Worm (Caenorhabditis elegans) whole organism, young adult: ENCODE results near the gene F21C10.13.
A peak's percentile ranks its signal among the peaks of the same experiment; 100 is the strongest.

Experiments
- B0336.3 ChIP-seq: fragments of 200-800 bp; sonication (Bioruptor generic); IDR thresholded peaks from 2 replicates; pipeline ENCODE4 v1.3.6; 2022; ENCODE audit warnings: missing genetic modification characterization, missing compliant biosample characterization
- C06A6.2 ChIP-seq: fragments of 200-800 bp; sonication (Bioruptor generic); conservative IDR thresholded peaks from 2 replicates; pipeline ENCODE4 v1.3.6; 2022; ENCODE audit warnings: missing genetic modification characterization, missing compliant biosample characterization
- F10E7.11 ChIP-seq: sonication (generic microtip); optimal IDR thresholded peaks from 2 replicates; lab custom pipeline; 2017; ENCODE audit warnings: mild to moderate bottlenecking, missing genetic modification characterization, moderate library complexity, missing compliant biosample characterization
- F22D6.2 ChIP-seq: sonication (generic microtip); optimal IDR thresholded peaks from 2 replicates; lab custom pipeline; 2016; ENCODE audit warnings: mild to moderate bottlenecking, missing genetic modification characterization, missing compliant biosample characterization
- K11D2.4 ChIP-seq: fragments of 200-800 bp; sonication (Bioruptor generic); IDR thresholded peaks from 2 replicates; pipeline ENCODE4 v1.3.6; 2022; ENCODE audit warnings: missing genetic modification reagents, missing genetic modification characterization, missing compliant biosample characterization
- T07F8.4 ChIP-seq: sonication (generic microtip); optimal IDR thresholded peaks from 2 replicates; lab custom pipeline; 2016; ENCODE audit warnings: mild to moderate bottlenecking, missing genetic modification characterization, moderate library complexity, missing compliant biosample characterization
- Y53F4B.3 ChIP-seq: fragments of 200-800 bp; sonication (Bioruptor generic); IDR thresholded peaks from 2 replicates; pipeline ENCODE4 v1.3.6; 2022; ENCODE audit warnings: missing genetic modification reagents, missing genetic modification characterization, missing compliant biosample characterization
- Y53G8AR.9 ChIP-seq: fragments of 200-800 bp; sonication (Bioruptor generic); conservative IDR thresholded peaks from 2 replicates; pipeline ENCODE4 v1.3.6; 2022; ENCODE audit warnings: missing genetic modification reagents, missing genetic modification characterization, missing compliant biosample characterization
- Y67H2A.10 ChIP-seq: fragments of 200-800 bp; sonication (Bioruptor generic); conservative IDR thresholded peaks from 2 replicates; pipeline ENCODE4 v1.3.6; 2022; ENCODE audit warnings: missing genetic modification reagents, missing genetic modification characterization, missing compliant biosample characterization
- Y79H2A.3 ChIP-seq: fragments of 200-800 bp; sonication (Bioruptor generic); conservative IDR thresholded peaks from 2 replicates; pipeline ENCODE4 v1.3.6; 2022; ENCODE audit warnings: missing genetic modification reagents, missing genetic modification characterization, missing compliant biosample characterization
- Y95B8A.8 ChIP-seq: fragments of 200-800 bp; sonication (Bioruptor generic); IDR thresholded peaks from 2 replicates; pipeline ENCODE4 v1.3.6; 2022; ENCODE audit warnings: missing genetic modification reagents, missing genetic modification characterization, missing compliant biosample characterization
- akir-1 ChIP-seq: fragments of 200-800 bp; sonication (Bioruptor generic); optimal IDR thresholded peaks from 2 replicates; lab custom pipeline; 2018; ENCODE audit warnings: mild to moderate bottlenecking, missing genetic modification characterization, moderate library complexity, missing compliant biosample characterization
- ama-1 ChIP-seq, 3 experiments: fragments of 150-350 bp in 1 of 3; sonication (generic microtip) in 2 of 3; optimal IDR thresholded peaks; 2 replicates each; lab custom pipeline; 2014 to 2018; ENCODE audit warnings: missing biosample characterization in 2 of 3, missing genetic modification characterization in 2 of 3, missing genetic modification reagents in 2 of 3
- aptf-2 ChIP-seq: fragments of 200-800 bp; sonication (Bioruptor generic); conservative IDR thresholded peaks from 2 replicates; pipeline ENCODE4 v1.3.6; 2022; ENCODE audit warnings: missing genetic modification reagents, missing genetic modification characterization, missing compliant biosample characterization
- bed-2 ChIP-seq: fragments of 200-800 bp; sonication (Bioruptor generic); IDR thresholded peaks from 2 replicates; pipeline ENCODE4 v1.3.6; 2022; ENCODE audit warnings: missing genetic modification reagents, missing genetic modification characterization, missing compliant biosample characterization
- cebp-2 ChIP-seq: fragments of 200-800 bp; sonication (Bioruptor generic); IDR thresholded peaks from 2 replicates; pipeline ENCODE4 v1.3.6; 2022; ENCODE audit warnings: missing genetic modification characterization, missing compliant biosample characterization
- ceh-40 ChIP-seq: fragments of 200-800 bp; sonication (Bioruptor generic); IDR thresholded peaks from 2 replicates; pipeline ENCODE4 v1.3.6; 2022; ENCODE audit warnings: missing genetic modification characterization, missing compliant biosample characterization
- ceh-58 ChIP-seq: fragments of 200-800 bp; sonication (Bioruptor generic); IDR thresholded peaks from 2 replicates; pipeline ENCODE4 v1.3.6; 2022; ENCODE audit warnings: missing genetic modification characterization, missing compliant biosample characterization
- chd-7 ChIP-seq: sonication (generic microtip); optimal IDR thresholded peaks from 2 replicates; lab custom pipeline; 2016; ENCODE audit warnings: mild to moderate bottlenecking, missing genetic modification characterization, moderate library complexity, missing compliant biosample characterization
- dpl-1 ChIP-seq: fragments of 150-350 bp; optimal IDR thresholded peaks from 2 replicates; lab custom pipeline; 2014; ENCODE audit warnings: missing biosample characterization, missing genetic modification reagents, missing genetic modification characterization
- efl-1 ChIP-seq: fragments of 150-350 bp; optimal IDR thresholded peaks from 2 replicates; lab custom pipeline; 2014; ENCODE audit warnings: missing biosample characterization, missing genetic modification reagents, missing genetic modification characterization
- ekl-4 ChIP-seq: fragments of 200-800 bp; sonication (Bioruptor generic); IDR thresholded peaks from 2 replicates; pipeline ENCODE4 v1.3.6; 2022; ENCODE audit warnings: missing genetic modification reagents, missing genetic modification characterization, missing compliant biosample characterization
- fkh-3 ChIP-seq: sonication (generic microtip); optimal IDR thresholded peaks from 2 replicates; lab custom pipeline; 2016; ENCODE audit warnings: mild to moderate bottlenecking, missing genetic modification characterization, missing compliant biosample characterization
- him-1 ChIP-seq: sonication (generic microtip); optimal IDR thresholded peaks from 2 replicates; lab custom pipeline; 2016; ENCODE audit warnings: missing genotype, missing genetic modification reagents, missing genetic modification characterization, missing compliant biosample characterization
- hlh-12 ChIP-seq: sonication (generic microtip); optimal IDR thresholded peaks from 2 replicates; lab custom pipeline; 2016; ENCODE audit warnings: missing genetic modification characterization, missing compliant biosample characterization
- hmg-1.2 ChIP-seq: fragments of 200-800 bp; sonication (Bioruptor generic); IDR thresholded peaks from 2 replicates; pipeline ENCODE4 v1.3.6; 2022; ENCODE audit warnings: missing genetic modification reagents, missing genetic modification characterization, missing compliant biosample characterization
- hmg-20 ChIP-seq: fragments of 200-800 bp; sonication (Bioruptor generic); IDR thresholded peaks from 2 replicates; pipeline ENCODE4 v1.3.6; 2022; ENCODE audit warnings: missing genetic modification reagents, missing genetic modification characterization, missing compliant biosample characterization
- lag-1 ChIP-seq: fragments of 200-800 bp; sonication (Bioruptor generic); IDR thresholded peaks from 2 replicates; pipeline ENCODE4 v1.3.6; 2022; ENCODE audit warnings: missing genetic modification reagents, missing genetic modification characterization, missing compliant biosample characterization
- let-526 ChIP-seq: fragments of 200-800 bp; sonication (Bioruptor generic); IDR thresholded peaks from 2 replicates; pipeline ENCODE4 v1.3.6; 2022; ENCODE audit warnings: missing genetic modification reagents, missing genetic modification characterization, missing compliant biosample characterization
- let-607 ChIP-seq, 2 experiments: fragments of 200-800 bp in 1 of 2; sonication (Bioruptor generic) in 1 of 2; sonication (generic microtip) in 1 of 2; optimal IDR thresholded peaks; 2 replicates each; lab custom pipeline; 2016 to 2018; ENCODE audit warnings: mild to moderate bottlenecking in 2 of 2, missing compliant biosample characterization in 2 of 2, missing genetic modification characterization in 2 of 2, moderate library complexity in 2 of 2, missing genotype in 1 of 2
- lin-26 ChIP-seq: fragments of 200-800 bp; sonication (Bioruptor generic); IDR thresholded peaks from 2 replicates; pipeline ENCODE4 v1.3.6; 2022; ENCODE audit warnings: missing genetic modification reagents, missing genetic modification characterization, missing compliant biosample characterization
- lsl-1 ChIP-seq: fragments of 200-800 bp; sonication (Bioruptor generic); optimal IDR thresholded peaks from 2 replicates; lab custom pipeline; 2018; ENCODE audit warnings: mild to moderate bottlenecking, missing genetic modification characterization, moderate library complexity, missing compliant biosample characterization
- madf-10 ChIP-seq: sonication (generic microtip); optimal IDR thresholded peaks from 2 replicates; lab custom pipeline; 2016; ENCODE audit warnings: mild to moderate bottlenecking, missing genetic modification characterization, missing compliant biosample characterization
- madf-3 ChIP-seq: fragments of 200-800 bp; sonication (Bioruptor generic); IDR thresholded peaks from 2 replicates; pipeline ENCODE4 v1.3.6; 2022; ENCODE audit warnings: missing genetic modification reagents, missing genetic modification characterization, missing compliant biosample characterization
- madf-6 ChIP-seq: fragments of 200-800 bp; sonication (Bioruptor generic); IDR thresholded peaks from 2 replicates; pipeline ENCODE4 v1.3.6; 2022; ENCODE audit warnings: missing genetic modification reagents, missing genetic modification characterization, missing compliant biosample characterization
- mxl-1 ChIP-seq: sonication (generic microtip); optimal IDR thresholded peaks from 2 replicates; lab custom pipeline; 2016; ENCODE audit warnings: missing genetic modification characterization, missing compliant biosample characterization
- nfyb-1 ChIP-seq: fragments of 200-800 bp; sonication (Bioruptor generic); IDR thresholded peaks from 2 replicates; pipeline ENCODE4 v1.3.6; 2022; ENCODE audit warnings: missing genetic modification reagents, missing genetic modification characterization, missing compliant biosample characterization
- nhr-80 ChIP-seq: sonication (generic microtip); optimal IDR thresholded peaks from 2 replicates; lab custom pipeline; 2016; ENCODE audit warnings: missing genetic modification characterization, missing compliant biosample characterization
- pbrm-1 ChIP-seq: fragments of 200-800 bp; sonication (Bioruptor generic); IDR thresholded peaks from 2 replicates; pipeline ENCODE4 v1.3.6; 2022; ENCODE audit warnings: missing genetic modification reagents, missing genetic modification characterization, missing compliant biosample characterization
- repo-1 ChIP-seq: sonication (generic microtip); optimal IDR thresholded peaks from 2 replicates; lab custom pipeline; 2017; ENCODE audit warnings: mild to moderate bottlenecking, missing genetic modification characterization, missing compliant biosample characterization
- rpc-1 ChIP-seq, 2 experiments: fragments of 150-350 bp in 1 of 2; sonication (generic microtip) in 1 of 2; optimal IDR thresholded peaks; 2 replicates each; lab custom pipeline; 2014 to 2018; ENCODE audit warnings: missing biosample characterization in 1 of 2, missing genetic modification characterization in 1 of 2, missing genetic modification reagents in 1 of 2, missing genotype in 1 of 2
- sdz-38 ChIP-seq: sonication (generic microtip); optimal IDR thresholded peaks from 2 replicates; lab custom pipeline; 2016; ENCODE audit warnings: missing genotype, missing genetic modification characterization, missing compliant biosample characterization
- snpc-3.4 ChIP-seq: sonication (generic microtip); optimal IDR thresholded peaks from 2 replicates; lab custom pipeline; 2017; ENCODE audit warnings: missing genetic modification characterization, mild to moderate bottlenecking, missing compliant biosample characterization, antibody characterized with exemption, moderate library complexity, missing genotype, missing genetic modification reagents
- tlf-1 ChIP-seq: fragments of 200-800 bp; sonication (Bioruptor generic); optimal IDR thresholded peaks from 2 replicates; lab custom pipeline; 2018; ENCODE audit warnings: mild to moderate bottlenecking, missing genetic modification characterization, missing compliant biosample characterization
- unc-62 ChIP-seq: fragments of 150-350 bp; optimal IDR thresholded peaks from 2 replicates; lab custom pipeline; 2014; ENCODE audit warnings: missing biosample characterization, missing genetic modification reagents, missing genetic modification characterization
- zfh-2 ChIP-seq: fragments of 200-800 bp; sonication (Bioruptor generic); conservative IDR thresholded peaks from 2 replicates; pipeline ENCODE4 v1.3.6; 2022; ENCODE audit warnings: missing genetic modification reagents, missing genetic modification characterization, missing compliant biosample characterization

F21C10.13 gene

DNA sequence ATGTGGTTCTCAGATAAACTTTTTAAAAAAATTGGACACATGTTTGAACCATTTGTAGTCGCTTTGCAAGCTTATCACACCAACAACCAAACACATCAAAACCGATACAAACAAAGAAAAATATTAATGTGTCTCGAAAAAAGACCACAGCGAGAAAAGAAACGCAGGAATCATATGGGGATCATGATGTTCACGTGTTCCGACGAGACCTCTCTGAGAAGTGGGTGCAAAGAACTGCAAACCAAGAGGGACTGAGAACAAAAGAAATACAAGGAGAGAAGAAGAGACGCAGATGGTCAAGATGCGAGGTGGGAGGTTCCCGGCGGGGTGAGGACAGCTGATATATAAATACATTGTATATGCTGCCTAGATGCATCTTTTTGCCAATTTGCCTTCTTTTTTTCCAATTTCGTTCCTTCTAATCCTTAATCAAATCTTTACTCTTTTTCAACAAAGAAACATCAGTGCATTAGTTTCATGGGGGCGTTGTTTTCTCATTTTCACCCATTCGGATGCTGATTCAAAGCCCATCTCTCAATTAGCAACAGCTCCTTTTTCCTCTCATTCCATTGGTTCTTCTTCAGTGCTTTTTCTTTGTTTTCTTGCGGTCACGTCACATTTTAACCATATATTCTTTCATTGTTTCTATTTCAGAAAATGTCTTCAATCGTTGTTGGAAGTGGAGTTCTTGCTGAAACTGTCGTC, 26.3 kb upstream of the F21C10.13 start, which contains the start of gene F21C10.10 (continued):
- TF ChIP-seq repo-1 (no peak), Y53G8AR.9 (GFP tag; lab: Robert Waterston, UW) (peak; percentile 38; the same call in 1 of the 2 replicates), lsl-1 (no peak), Y95B8A.8 (no peak), Y53F4B.3 (no peak), ceh-58 (GFP tag; lab: Robert Waterston, UW) (no peak), snpc-3.4 (tag; lab: Kevin White, UChicago) (no peak), lag-1 (GFP tag; lab: Robert Waterston, UW) (no peak), dpl-1 (no peak), ceh-40 (GFP tag; lab: Robert Waterston, UW) (no peak), akir-1 (GFP tag; lab: Kevin White, UChicago) (no peak), nhr-80 (tag; lab: Kevin White, UChicago) (peak; percentile 81), zfh-2 (GFP tag; lab: Robert Waterston, UW) (no peak), madf-10 (tag; lab: Kevin White, UChicago) (peak; percentile 72), cebp-2 (no peak), hlh-12 (tag; lab: Kevin White, UChicago) (no peak), tlf-1 (peak; percentile 34), F10E7.11 (tag; lab: Kevin White, UChicago) (no peak), him-1 (tag; lab: Kevin White, UChicago) (no peak), let-526 (GFP tag; lab: Robert Waterston, UW) (0 out of 2 replicates have a peak, but pooled peaks have one; percentile 34), let-607 (tag; optimal IDR thresholded peaks at IDR 0.05; lab: Kevin White, UChicago) (peak; percentile 18 to 50), bed-2 (GFP tag; lab: Robert Waterston, UW) (no peak), Y67H2A.10 (GFP tag; lab: Robert Waterston, UW) (no peak), C06A6.2 (GFP tag; lab: Robert Waterston, UW) (peak; percentile 88), rpc-1 (optimal IDR thresholded peaks at IDR 0.05; lab: Kevin White, UChicago) (no peak), rpc-1 (tag; optimal IDR thresholded peaks at IDR 0.05; lab: Kevin White, UChicago) (no peak), pbrm-1 (GFP tag; lab: Robert Waterston, UW) (peak; percentile 51; the same call in 1 of the 2 replicates)

DNA sequence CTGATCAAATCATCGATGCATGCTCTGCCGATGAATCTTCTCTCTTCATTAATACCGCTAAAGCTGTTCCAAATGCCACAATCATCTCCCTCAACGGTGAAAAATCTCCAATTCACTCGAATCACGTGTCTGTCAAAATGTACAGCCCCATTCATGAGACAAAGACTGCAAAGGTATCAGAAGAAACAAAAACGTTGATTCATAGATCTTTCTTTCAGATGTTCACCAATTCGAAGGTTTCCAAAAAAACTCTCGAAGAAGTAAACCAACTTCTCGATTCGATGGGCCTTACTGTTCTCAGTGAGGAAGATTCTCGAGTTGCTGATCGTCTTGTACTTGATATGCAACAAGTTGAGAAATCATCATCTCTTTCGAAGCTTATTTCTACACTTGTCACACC, 25.4 kb upstream of the F21C10.13 start:
- TF ChIP-seq efl-1, result no peak
- 0 out of 2 replicates have a peak, but pooled peaks have one; percentile 10 for TF ChIP-seq Y53G8AR.9 (GFP tag; lab: Robert Waterston, UW)
- TF ChIP-seq nfyb-1, result peak; percentile 23; the same call in 1 of the 2 replicates
- peak; percentile 12; the same call in 1 of the 2 replicates for TF ChIP-seq B0336.3
- TF ChIP-seq mxl-1, result no peak
- no peak for TF ChIP-seq hmg-1.2 (GFP tag; lab: Robert Waterston, UW)
- 0 out of 2 replicates have a peak, but pooled peaks have one; percentile 38 for TF ChIP-seq madf-3 (GFP tag; lab: Robert Waterston, UW)
- TF ChIP-seq ama-1 (optimal IDR thresholded peaks at IDR 0.05; lab: Kevin White, UChicago), result peak; percentile 61
- no peak for TF ChIP-seq ama-1 (GFP tag; optimal IDR thresholded peaks at IDR 0.05; lab: Kevin White, UChicago)

DNA sequence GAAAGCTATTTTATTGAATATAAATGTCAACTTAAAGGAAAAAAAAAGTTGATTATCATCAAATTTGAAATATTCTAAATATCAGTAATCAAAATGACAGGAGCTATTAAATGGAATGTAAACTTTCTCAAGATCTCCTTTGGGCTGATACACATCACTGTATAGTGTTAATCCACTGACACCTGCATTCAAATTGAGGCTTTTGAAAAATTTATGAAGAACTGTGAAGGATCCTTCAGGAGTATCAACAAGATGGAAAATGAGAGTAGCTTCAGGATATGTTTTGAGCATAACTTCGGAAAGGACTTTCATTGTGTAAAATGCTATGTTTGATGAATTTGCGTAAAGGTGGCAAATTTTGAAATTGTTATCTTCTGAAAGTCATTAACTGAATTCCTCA, 24.9 kb upstream of the F21C10.13 start:
- TF ChIP-seq lin-26 (GFP tag; lab: Robert Waterston, UW) (no peak), let-607 (tag; optimal IDR thresholded peaks at IDR 0.05; lab: Kevin White, UChicago) (no peak), hmg-20 (GFP tag; lab: Robert Waterston, UW) (no peak), Y79H2A.3 (GFP tag; lab: Robert Waterston, UW) (0 out of 2 replicates have a peak, but pooled peaks have one; percentile 35), aptf-2 (no peak), unc-62 (GFP tag; lab: Kevin White, UChicago) (no peak), F22D6.2 (tag; lab: Kevin White, UChicago) (no peak), efl-1 (no peak), T07F8.4 (tag; lab: Kevin White, UChicago) (no peak), madf-6 (no peak), ekl-4 (GFP tag; lab: Robert Waterston, UW) (0 out of 2 replicates have a peak, but pooled peaks have one; percentile 27), sdz-38 (tag; lab: Kevin White, UChicago) (no peak), fkh-3 (no peak), chd-7 (tag; lab: Kevin White, UChicago) (no peak), K11D2.4 (GFP tag; lab: Robert Waterston, UW) (no peak; the same call in 1 of the 2 replicates), let-526 (GFP tag; lab: Robert Waterston, UW) (no peak)
